Worm (Caenorhabditis elegans) whole organism, young adult: ENCODE results near the gene cyp-35C1.

ENCODE experiments used
- C17E4.6 ChIP-seq: fragments of 200-800 bp; sonication (Bioruptor generic); IDR thresholded peaks from 2 replicates; pipeline ENCODE4 v1.3.6; 2022; ENCODE audit warnings: missing genetic modification reagents, missing genetic modification characterization, missing compliant biosample characterization
- F22D6.2 ChIP-seq: sonication (generic microtip); optimal IDR thresholded peaks from 2 replicates; lab custom pipeline; 2016; ENCODE audit warnings: mild to moderate bottlenecking, missing genetic modification characterization, missing compliant biosample characterization
- F23B12.7 ChIP-seq: sonication (generic microtip); optimal IDR thresholded peaks from 2 replicates; lab custom pipeline; 2017; ENCODE audit warnings: missing genetic modification characterization, mild to moderate bottlenecking, missing compliant biosample characterization, antibody characterized with exemption, moderate library complexity; ENCODE audit not compliant: insufficient read depth
- F37B4.10 ChIP-seq: fragments of 200-800 bp; sonication (Bioruptor generic); IDR thresholded peaks from 2 replicates; pipeline ENCODE4 v1.3.6; 2022; ENCODE audit warnings: missing genetic modification characterization, missing compliant biosample characterization
- F49E8.2 ChIP-seq: sonication (generic microtip); optimal IDR thresholded peaks from 3 replicates; lab custom pipeline; 2017; ENCODE audit warnings: missing genetic modification characterization, mild to moderate bottlenecking, missing compliant biosample characterization, antibody characterized with exemption, moderate library complexity; ENCODE audit not compliant: insufficient read depth
- T07F8.4 ChIP-seq: sonication (generic microtip); optimal IDR thresholded peaks from 2 replicates; lab custom pipeline; 2016; ENCODE audit warnings: mild to moderate bottlenecking, missing genetic modification characterization, moderate library complexity, missing compliant biosample characterization
- Y53F4B.3 ChIP-seq: fragments of 200-800 bp; sonication (Bioruptor generic); IDR thresholded peaks from 2 replicates; pipeline ENCODE4 v1.3.6; 2022; ENCODE audit warnings: missing genetic modification reagents, missing genetic modification characterization, missing compliant biosample characterization
- Y53G8AR.9 ChIP-seq: fragments of 200-800 bp; sonication (Bioruptor generic); conservative IDR thresholded peaks from 2 replicates; pipeline ENCODE4 v1.3.6; 2022; ENCODE audit warnings: missing genetic modification reagents, missing genetic modification characterization, missing compliant biosample characterization
- Y56A3A.18 ChIP-seq: fragments of 200-800 bp; sonication (Bioruptor generic); IDR thresholded peaks from 2 replicates; pipeline ENCODE4 v1.3.6; 2022; ENCODE audit warnings: missing genetic modification reagents, missing genetic modification characterization, missing compliant biosample characterization
- Y67H2A.10 ChIP-seq: fragments of 200-800 bp; sonication (Bioruptor generic); conservative IDR thresholded peaks from 2 replicates; pipeline ENCODE4 v1.3.6; 2022; ENCODE audit warnings: missing genetic modification reagents, missing genetic modification characterization, missing compliant biosample characterization
- ZK185.1 ChIP-seq: sonication (generic microtip); optimal IDR thresholded peaks from 2 replicates; lab custom pipeline; 2016; ENCODE audit warnings: mild to moderate bottlenecking, missing genetic modification characterization, missing compliant biosample characterization; ENCODE audit not compliant: poor library complexity, severe bottlenecking
- aptf-2 ChIP-seq: fragments of 200-800 bp; sonication (Bioruptor generic); conservative IDR thresholded peaks from 2 replicates; pipeline ENCODE4 v1.3.6; 2022; ENCODE audit warnings: missing genetic modification reagents, missing genetic modification characterization, missing compliant biosample characterization
- atf-7 ChIP-seq: sonication (generic microtip); optimal IDR thresholded peaks from 2 replicates; lab custom pipeline; 2017; ENCODE audit warnings: mild to moderate bottlenecking, missing genetic modification characterization, missing compliant biosample characterization
- attf-3 ChIP-seq: fragments of 200-800 bp; sonication (Bioruptor generic); conservative IDR thresholded peaks from 2 replicates; pipeline ENCODE4 v1.3.6; 2022; ENCODE audit warnings: missing genetic modification reagents, missing genetic modification characterization, missing compliant biosample characterization
- bed-1 ChIP-seq: fragments of 200-800 bp; sonication (Bioruptor generic); IDR thresholded peaks from 2 replicates; pipeline ENCODE4 v1.3.6; 2022; ENCODE audit warnings: missing genetic modification reagents, missing genetic modification characterization, missing compliant biosample characterization
- ccch-3 ChIP-seq: fragments of 200-800 bp; sonication (Bioruptor generic); optimal IDR thresholded peaks from 2 replicates; lab custom pipeline; 2018; ENCODE audit warnings: mild to moderate bottlenecking, missing genetic modification characterization, missing compliant biosample characterization
- ceh-40 ChIP-seq: fragments of 200-800 bp; sonication (Bioruptor generic); IDR thresholded peaks from 2 replicates; pipeline ENCODE4 v1.3.6; 2022; ENCODE audit warnings: missing genetic modification characterization, missing compliant biosample characterization
- ceh-79 ChIP-seq: sonication (generic microtip); optimal IDR thresholded peaks from 2 replicates; lab custom pipeline; 2017; ENCODE audit warnings: mild to moderate bottlenecking, missing genetic modification characterization, missing compliant biosample characterization
- ceh-91 ChIP-seq: fragments of 200-800 bp; sonication (Bioruptor generic); IDR thresholded peaks from 2 replicates; pipeline ENCODE4 v1.3.6; 2022; ENCODE audit warnings: missing genetic modification reagents, missing genetic modification characterization, missing compliant biosample characterization
- chd-7 ChIP-seq: sonication (generic microtip); optimal IDR thresholded peaks from 2 replicates; lab custom pipeline; 2016; ENCODE audit warnings: mild to moderate bottlenecking, missing genetic modification characterization, moderate library complexity, missing compliant biosample characterization
- dox-1 ChIP-seq: fragments of 200-800 bp; sonication (Bioruptor generic); IDR thresholded peaks from 2 replicates; pipeline ENCODE4 v1.3.6; 2022; ENCODE audit warnings: missing genetic modification reagents, missing genetic modification characterization, missing compliant biosample characterization
- dpff-1 ChIP-seq: sonication (generic microtip); optimal IDR thresholded peaks from 2 replicates; lab custom pipeline; 2017; ENCODE audit warnings: mild to moderate bottlenecking, missing genetic modification characterization, missing compliant biosample characterization
- efl-1 ChIP-seq: fragments of 150-350 bp; optimal IDR thresholded peaks from 2 replicates; lab custom pipeline; 2014; ENCODE audit warnings: missing biosample characterization, missing genetic modification reagents, missing genetic modification characterization
- egl-44 ChIP-seq: fragments of 200-800 bp; sonication (Bioruptor generic); IDR thresholded peaks from 2 replicates; pipeline ENCODE4 v1.3.6; 2022; ENCODE audit warnings: missing genetic modification reagents, missing genetic modification characterization, missing compliant biosample characterization
- him-1 ChIP-seq: sonication (generic microtip); optimal IDR thresholded peaks from 2 replicates; lab custom pipeline; 2016; ENCODE audit warnings: missing genotype, missing genetic modification reagents, missing genetic modification characterization, missing compliant biosample characterization
- let-526 ChIP-seq: fragments of 200-800 bp; sonication (Bioruptor generic); IDR thresholded peaks from 2 replicates; pipeline ENCODE4 v1.3.6; 2022; ENCODE audit warnings: missing genetic modification reagents, missing genetic modification characterization, missing compliant biosample characterization
- lin-26 ChIP-seq: fragments of 200-800 bp; sonication (Bioruptor generic); IDR thresholded peaks from 2 replicates; pipeline ENCODE4 v1.3.6; 2022; ENCODE audit warnings: missing genetic modification reagents, missing genetic modification characterization, missing compliant biosample characterization
- lin-35 ChIP-seq, 3 experiments: fragments of 150-350 bp in 2 of 3; sonication (generic microtip) in 1 of 3; optimal IDR thresholded peaks; 2 replicates each; lab custom pipeline; 2014 to 2018; ENCODE audit warnings: missing biosample characterization in 3 of 3, missing genetic modification characterization in 3 of 3, missing genetic modification reagents in 3 of 3
- madf-6 ChIP-seq: fragments of 200-800 bp; sonication (Bioruptor generic); IDR thresholded peaks from 2 replicates; pipeline ENCODE4 v1.3.6; 2022; ENCODE audit warnings: missing genetic modification reagents, missing genetic modification characterization, missing compliant biosample characterization
- madf-8 ChIP-seq: fragments of 200-800 bp; sonication (Bioruptor generic); conservative IDR thresholded peaks from 2 replicates; pipeline ENCODE4 v1.3.6; 2022; ENCODE audit warnings: missing genetic modification reagents, missing genetic modification characterization, missing compliant biosample characterization
- mel-28 ChIP-seq: sonication (generic microtip); optimal IDR thresholded peaks from 2 replicates; lab custom pipeline; 2016; ENCODE audit warnings: borderline replicate concordance, mild to moderate bottlenecking, missing genetic modification characterization, missing compliant biosample characterization
- nfya-2 ChIP-seq: fragments of 200-800 bp; sonication (Bioruptor generic); IDR thresholded peaks from 2 replicates; pipeline ENCODE4 v1.3.6; 2022; ENCODE audit warnings: missing genetic modification reagents, missing genetic modification characterization, missing compliant biosample characterization
- nfyb-1 ChIP-seq: fragments of 200-800 bp; sonication (Bioruptor generic); IDR thresholded peaks from 2 replicates; pipeline ENCODE4 v1.3.6; 2022; ENCODE audit warnings: missing genetic modification reagents, missing genetic modification characterization, missing compliant biosample characterization
- nhr-120 ChIP-seq: fragments of 200-800 bp; sonication (Bioruptor generic); IDR thresholded peaks from 2 replicates; pipeline ENCODE4 v1.3.6; 2022; ENCODE audit warnings: missing genetic modification characterization, missing compliant biosample characterization
- nhr-27 ChIP-seq: fragments of 200-800 bp; sonication (Bioruptor generic); optimal IDR thresholded peaks from 2 replicates; lab custom pipeline; 2018; ENCODE audit warnings: mild to moderate bottlenecking, missing genetic modification characterization, moderate library complexity, missing compliant biosample characterization
- pbrm-1 ChIP-seq: fragments of 200-800 bp; sonication (Bioruptor generic); IDR thresholded peaks from 2 replicates; pipeline ENCODE4 v1.3.6; 2022; ENCODE audit warnings: missing genetic modification reagents, missing genetic modification characterization, missing compliant biosample characterization
- snpc-1.1 ChIP-seq: sonication (generic microtip); optimal IDR thresholded peaks from 2 replicates; lab custom pipeline; 2017; ENCODE audit warnings: missing genetic modification characterization, mild to moderate bottlenecking, missing compliant biosample characterization, antibody characterized with exemption, moderate library complexity, missing genotype, missing genetic modification reagents; ENCODE audit not compliant: insufficient read depth
- somi-1 ChIP-seq: fragments of 200-800 bp; sonication (Bioruptor generic); optimal IDR thresholded peaks from 2 replicates; lab custom pipeline; 2018; ENCODE audit warnings: mild to moderate bottlenecking, missing genetic modification characterization, missing compliant biosample characterization
- sptf-2 ChIP-seq: fragments of 200-800 bp; sonication (Bioruptor generic); optimal IDR thresholded peaks from 2 replicates; lab custom pipeline; 2018; ENCODE audit warnings: mild to moderate bottlenecking, missing genetic modification characterization, missing compliant biosample characterization
- tbx-9 ChIP-seq: sonication (generic microtip); optimal IDR thresholded peaks from 2 replicates; lab custom pipeline; 2016; ENCODE audit warnings: borderline replicate concordance, missing genetic modification characterization, inconsistent platforms, missing compliant biosample characterization
- unc-62 ChIP-seq: fragments of 150-350 bp; optimal IDR thresholded peaks from 2 replicates; lab custom pipeline; 2014; ENCODE audit warnings: missing biosample characterization, missing genetic modification reagents, missing genetic modification characterization
- xnd-1 ChIP-seq: sonication (generic microtip); optimal IDR thresholded peaks from 2 replicates; lab custom pipeline; 2016; ENCODE audit warnings: missing genotype, missing genetic modification reagents, missing genetic modification characterization, missing compliant biosample characterization
- ztf-18 ChIP-seq: sonication (generic microtip); optimal IDR thresholded peaks from 2 replicates; lab custom pipeline; 2016; ENCODE audit warnings: missing genotype, mild to moderate bottlenecking, missing genetic modification characterization, missing compliant biosample characterization
- ztf-28 ChIP-seq: fragments of 200-800 bp; sonication (Bioruptor generic); IDR thresholded peaks from 2 replicates; pipeline ENCODE4 v1.3.6; 2022; ENCODE audit warnings: missing genetic modification reagents, missing genetic modification characterization, missing compliant biosample characterization
- ztf-3 ChIP-seq: fragments of 200-800 bp; sonication (Bioruptor generic); optimal IDR thresholded peaks from 2 replicates; lab custom pipeline; 2018; ENCODE audit warnings: mild to moderate bottlenecking, missing genetic modification characterization, missing compliant biosample characterization

The cyp-35C1 gene

ce11 chrV:13856376-13856775 is 41.9 kb downstream of the cyp-35C1 start, which contains the start of gene srx-134:
Gene srx-134 (minus strand): TSS chrV:13856476.
- TF ChIP-seq sptf-2 (GFP tag; lab: Kevin White, UChicago) (no peak), nfya-2 (GFP tag; lab: Robert Waterston, UW) (no peak), bed-1 (GFP tag; lab: Robert Waterston, UW) (no peak), efl-1 (GFP tag; lab: Kevin White, UChicago) (no peak)

- no peak for TF ChIP-seq C17E4.6
- no peak for TF ChIP-seq ztf-28 (GFP tag; lab: Robert Waterston, UW)
- no peak for TF ChIP-seq madf-8 (GFP tag; lab: Robert Waterston, UW)
- TF ChIP-seq F37B4.10 = no peak
- no peak for TF ChIP-seq lin-26 (GFP tag; lab: Robert Waterston, UW)
- TF ChIP-seq madf-6 (GFP tag; lab: Robert Waterston, UW) = no peak
- TF ChIP-seq aptf-2 (GFP tag; lab: Robert Waterston, UW) = no peak
- TF ChIP-seq let-526 = no peak
- no peak for TF ChIP-seq ceh-40 (GFP tag; lab: Robert Waterston, UW)
- no peak for TF ChIP-seq Y67H2A.10
- TF ChIP-seq him-1 (tag; lab: Kevin White, UChicago) = no peak
- TF ChIP-seq ztf-3 (GFP tag; lab: Kevin White, UChicago) = no peak
- no peak for TF ChIP-seq chd-7 (tag; lab: Kevin White, UChicago)
- no peak for TF ChIP-seq nhr-27 (tag; lab: Kevin White, UChicago)
- TF ChIP-seq Y53G8AR.9 (GFP tag; lab: Robert Waterston, UW) = no peak
- TF ChIP-seq egl-44 (GFP tag; lab: Robert Waterston, UW) = no peak
- no peak for TF ChIP-seq ccch-3 (GFP tag; lab: Kevin White, UChicago)
- no peak for TF ChIP-seq Y56A3A.18 (GFP tag; lab: Robert Waterston, UW)
- no peak for TF ChIP-seq dox-1 (GFP tag; lab: Robert Waterston, UW)
- no peak for TF ChIP-seq ceh-91 (GFP tag; lab: Robert Waterston, UW)
These were observed 44.0 kb downstream of the cyp-35C1 start, which contains the start of gene ttr-21 for ce11 chrV:13854306-13854705. Gene ttr-21 (minus strand): TSS chrV:13854405.

- TF ChIP-seq ztf-28 (GFP tag; lab: Robert Waterston, UW) (no peak), tbx-9 (tag; lab: Kevin White, UChicago) (no peak), T07F8.4 (no peak), F23B12.7 (tag; lab: Kevin White, UChicago) (no peak), C17E4.6 (no peak), attf-3 (GFP tag; lab: Robert Waterston, UW) (no peak), ceh-91 (GFP tag; lab: Robert Waterston, UW) (no peak), F22D6.2 (no peak), dpff-1 (tag; lab: Kevin White, UChicago) (no peak), unc-62 (GFP tag; lab: Kevin White, UChicago) (no peak)
These were observed 48.1 kb downstream of the cyp-35C1 start, which contains the start of gene hpx-2 for ce11 chrV:13850170-13850569. Gene hpx-2 (plus strand): TSS chrV:13850470.

ce11 chrV:13848379-13848778 is 49.9 kb downstream of the cyp-35C1 start, which contains the start of gene srx-133:
Gene srx-133 (plus strand): TSS chrV:13848679.
- TF ChIP-seq snpc-1.1 (tag; lab: Kevin White, UChicago) (no peak), nhr-120 (no peak), Y53F4B.3 (no peak), ceh-79 (tag; lab: Kevin White, UChicago) (no peak), nfyb-1 (no peak), ztf-18 (tag; lab: Kevin White, UChicago) (no peak), pbrm-1 (GFP tag; lab: Robert Waterston, UW) (no peak), ztf-3 (GFP tag; lab: Kevin White, UChicago) (no peak), mel-28 (tag; lab: Kevin White, UChicago) (no peak), ZK185.1 (no peak), atf-7 (no peak), xnd-1 (tag; lab: Kevin White, UChicago) (no peak), lin-35 (GFP tag; optimal IDR thresholded peaks at IDR 0.05; lab: Kevin White, UChicago) (no peak), somi-1 (no peak), madf-6 (GFP tag; lab: Robert Waterston, UW) (no peak), F49E8.2 (tag; lab: Kevin White, UChicago) (no peak)
